Worm (Caenorhabditis elegans): Measurements from ENCODE around the gene F40G9.15.

DNA sequence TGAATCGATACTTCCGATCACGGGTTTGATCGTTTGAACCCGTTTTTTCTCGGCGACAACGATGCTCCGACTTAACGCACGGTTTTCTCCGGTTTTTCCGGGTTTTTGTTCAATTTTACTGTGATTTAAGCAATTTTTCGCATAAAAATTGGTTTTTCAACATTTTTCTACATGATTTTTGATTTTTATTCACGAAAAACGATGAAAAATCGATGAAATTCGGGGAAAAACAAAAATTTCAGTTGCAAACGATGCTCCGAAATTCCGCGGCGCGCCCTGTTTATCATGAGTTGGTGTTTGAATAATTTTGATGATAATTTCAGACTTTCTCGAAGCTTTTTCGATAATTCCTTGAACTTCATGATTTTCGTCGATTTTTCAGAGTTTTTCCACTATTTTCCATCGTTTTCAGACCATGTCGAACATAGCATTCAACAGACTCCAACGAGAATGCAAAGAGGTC is 6.3 kb downstream of the F40G9.15 start, which contains the start of gene ubc-20:
- no peak for TF ChIP-seq Y55F3AM.14 (GFP tag; optimal IDR thresholded peaks at IDR 0.05)
- no peak for TF ChIP-seq nhr-10 (tag; optimal IDR thresholded peaks at IDR 0.05)
- no peak for TF ChIP-seq fos-1 (tag; optimal IDR thresholded peaks at IDR 0.05)
- TF ChIP-seq ceh-16 (tag; optimal IDR thresholded peaks at IDR 0.05), result no peak
- no peak for TF ChIP-seq elt-1 (tag; optimal IDR thresholded peaks at IDR 0.05)
- peak; percentile 30 for TF ChIP-seq unc-55 (GFP tag; optimal IDR thresholded peaks at IDR 0.05)
- TF ChIP-seq nhr-25 (tag; optimal IDR thresholded peaks at IDR 0.05), result no peak
- TF ChIP-seq aly-2 (tag; optimal IDR thresholded peaks at IDR 0.05), result no peak
- no peak for TF ChIP-seq nhr-237 (tag; optimal IDR thresholded peaks at IDR 0.05)
- no peak for TF ChIP-seq sma-9 (GFP tag; optimal IDR thresholded peaks at IDR 0.05)
- TF ChIP-seq sma-9 (tag; optimal IDR thresholded peaks at IDR 0.05), result no peak
- TF ChIP-seq nhr-23 (tag; optimal IDR thresholded peaks at IDR 0.05), result no peak
- TF ChIP-seq unc-62 (GFP tag; optimal IDR thresholded peaks at IDR 0.05), result no peak
- TF ChIP-seq mdl-1 (tag; optimal IDR thresholded peaks at IDR 0.05), result no peak

Measured in whole organism, L2 larva.